Worm (Caenorhabditis elegans) whole organism, L3 larva: ENCODE measurements around the gene cest-2.3.

Source experiments
- ceh-28 ChIP-seq: fragments of 150-350 bp; optimal IDR thresholded peaks from 2 replicates; lab custom pipeline; 2014; ENCODE audit warnings: missing biosample characterization, missing genetic modification reagents, missing genetic modification characterization
- ceh-82 ChIP-seq: fragments of 150-350 bp; optimal IDR thresholded peaks from 2 replicates; lab custom pipeline; 2014; ENCODE audit warnings: missing biosample characterization, missing genetic modification characterization
- elt-3 ChIP-seq, 3 experiments: fragments of 150-350 bp in 1 of 3; sonication (generic microtip) in 2 of 3; optimal IDR thresholded peaks; 2 replicates in 2 of 3; 4 replicates in 1 of 3; lab custom pipeline; 2014 to 2017; ENCODE audit warnings: missing biosample characterization in 3 of 3, missing genetic modification characterization in 3 of 3
- hmg-11 ChIP-seq: sonication (generic microtip); optimal IDR thresholded peaks from 2 replicates; lab custom pipeline; 2016; ENCODE audit warnings: missing genetic modification characterization, missing compliant biosample characterization
- jun-1 ChIP-seq: fragments of 150-350 bp; optimal IDR thresholded peaks from 2 replicates; lab custom pipeline; 2014; ENCODE audit warnings: missing biosample characterization, missing genetic modification reagents, missing genetic modification characterization
- nhr-23 ChIP-seq: fragments of 150-350 bp; optimal IDR thresholded peaks from 2 replicates; lab custom pipeline; 2014; ENCODE audit warnings: missing biosample characterization, missing genetic modification reagents, missing genetic modification characterization

- TF ChIP-seq ceh-28 (tag; lab: Kevin White, UChicago), result no peak
- TF ChIP-seq jun-1 (tag; lab: Kevin White, UChicago), result no peak
- no peak for TF ChIP-seq nhr-23
- no peak for TF ChIP-seq hmg-11 (tag; lab: Kevin White, UChicago)
- TF ChIP-seq ceh-82, result no peak
- no peak for TF ChIP-seq elt-3 (tag; optimal IDR thresholded peaks at IDR 0.05; lab: Kevin White, UChicago)
These were observed 52.5 kb downstream of the cest-2.3 start for ce11 chrV:14130226-14130625.
